Fruit fly (Drosophila melanogaster) whole organism, embryonic: Measurements from ENCODE around the gene CG5225.

Experiments
- Asciz ChIP-seq: fragments of 200-800 bp; sonication (Bioruptor generic); optimal IDR thresholded peaks from 2 replicates; lab custom pipeline; 2017; ENCODE audit warnings: missing biosample characterization, mild to moderate bottlenecking, missing genetic modification characterization, missing genetic modification reagents
- Awh ChIP-seq: fragments of 200-800 bp; sonication (Bioruptor generic); IDR thresholded peaks from 2 replicates; pipeline ENCODE4, ENCODE4 v1.3.6; 2022; ENCODE audit warnings: missing biosample characterization, missing genetic modification characterization
- CG10267 ChIP-seq: fragments of 200-800 bp; sonication (Bioruptor generic); optimal IDR thresholded peaks from 2 replicates; lab custom pipeline; 2018; ENCODE audit warnings: missing biosample characterization, mild to moderate bottlenecking, missing genetic modification characterization, moderate library complexity
- CG10543 ChIP-seq: fragments of 200-800 bp; sonication (Bioruptor generic); optimal IDR thresholded peaks from 3 replicates; lab custom pipeline; 2017; ENCODE audit warnings: missing biosample characterization, mild to moderate bottlenecking, missing genetic modification characterization, moderate library complexity
- CG12659 ChIP-seq: fragments of 200-800 bp; sonication (Bioruptor generic); optimal IDR thresholded peaks from 3 replicates; lab custom pipeline; 2017; ENCODE audit warnings: mild to moderate bottlenecking, missing biosample characterization, missing genetic modification reagents, missing genetic modification characterization
- CG13624 ChIP-seq: fragments of 200-800 bp; sonication (Bioruptor generic); optimal IDR thresholded peaks from 2 replicates; lab custom pipeline; 2016; ENCODE audit warnings: missing biosample characterization, missing genetic modification characterization
- CG14710 ChIP-seq: fragments of 200-800 bp; sonication (Bioruptor generic); optimal IDR thresholded peaks from 3 replicates; lab custom pipeline; 2019; ENCODE audit warnings: missing biosample characterization, mild to moderate bottlenecking, missing genetic modification characterization, moderate library complexity
- CG15514 ChIP-seq: fragments of 200-800 bp; sonication (Bioruptor generic); optimal IDR thresholded peaks from 3 replicates; lab custom pipeline; 2017; ENCODE audit warnings: missing biosample characterization, missing genetic modification characterization, mild to moderate bottlenecking, moderate library complexity, missing genetic modification reagents
- CG1603 ChIP-seq: fragments of 200-800 bp; sonication (Bioruptor generic); optimal IDR thresholded peaks from 2 replicates; lab custom pipeline; 2019; ENCODE audit warnings: missing biosample characterization, mild to moderate bottlenecking, missing genetic modification characterization, moderate library complexity
- CG18262 ChIP-seq: fragments of 200-800 bp; optimal IDR thresholded peaks from 3 replicates; lab custom pipeline; 2019; ENCODE audit warnings: missing biosample characterization, mild to moderate bottlenecking, missing genetic modification characterization, moderate library complexity
- CG2712 ChIP-seq: fragments of 200-800 bp; optimal IDR thresholded peaks from 3 replicates; lab custom pipeline; 2019; ENCODE audit warnings: missing biosample characterization, mild to moderate bottlenecking, missing genetic modification characterization, moderate library complexity
- CG31224 ChIP-seq: fragments of 200-800 bp; sonication (Bioruptor generic); IDR thresholded peaks from 2 replicates; pipeline ENCODE4 v1.3.6; 2022; ENCODE audit warnings: missing biosample characterization, missing genetic modification characterization
- CG32532 ChIP-seq: fragments of 200-800 bp; sonication (Bioruptor generic); IDR thresholded peaks from 2 replicates; pipeline ENCODE4 v1.3.6; 2022; ENCODE audit warnings: missing biosample characterization, missing genetic modification characterization
- CG33213 ChIP-seq: fragments of 200-800 bp; sonication (Bioruptor generic); optimal IDR thresholded peaks from 3 replicates; lab custom pipeline; 2016; ENCODE audit warnings: missing biosample characterization, missing genetic modification characterization
- CG34376 ChIP-seq: fragments of 200-800 bp; sonication (Bioruptor generic); optimal IDR thresholded peaks from 2 replicates; lab custom pipeline; 2018; ENCODE audit warnings: missing biosample characterization, mild to moderate bottlenecking, missing genetic modification characterization
- CG4424 ChIP-seq: fragments of 200-800 bp; sonication (Bioruptor generic); optimal IDR thresholded peaks from 3 replicates; lab custom pipeline; 2016; ENCODE audit warnings: missing biosample characterization, missing genetic modification characterization
- CG4617 ChIP-seq: fragments of 200-800 bp; sonication (Bioruptor generic); optimal IDR thresholded peaks from 3 replicates; lab custom pipeline; 2016; ENCODE audit warnings: missing biosample characterization, missing genetic modification characterization, borderline replicate concordance
- CG4820 ChIP-seq: fragments of 200-800 bp; sonication (Bioruptor generic); optimal IDR thresholded peaks from 3 replicates; lab custom pipeline; 2016; ENCODE audit warnings: missing biosample characterization, missing genetic modification characterization
- CG6689 ChIP-seq: fragments of 200-800 bp; sonication (Bioruptor generic); IDR thresholded peaks from 2 replicates; pipeline ENCODE4 v1.3.6; 2022; ENCODE audit warnings: missing biosample characterization, missing genetic modification characterization
- CG7372 ChIP-seq: fragments of 200-800 bp; sonication (Bioruptor generic); IDR thresholded peaks from 2 replicates; pipeline ENCODE4 v1.3.6; 2022; ENCODE audit warnings: missing biosample characterization, missing genetic modification characterization
- CG9797 ChIP-seq: fragments of 200-800 bp; sonication (Bioruptor generic); optimal IDR thresholded peaks from 3 replicates; lab custom pipeline; 2018; ENCODE audit warnings: missing biosample characterization, mild to moderate bottlenecking, missing genetic modification characterization
- Deaf1 ChIP-seq: fragments of 200-800 bp; optimal IDR thresholded peaks from 3 replicates; lab custom pipeline; 2019; ENCODE audit warnings: missing biosample characterization, mild to moderate bottlenecking, missing genetic modification characterization, moderate library complexity
- Dll ChIP-seq: fragments of 200-800 bp; sonication (Bioruptor generic); IDR thresholded peaks from 4 replicates; pipeline ENCODE4 v1.3.6; 2022; ENCODE audit warnings: missing biosample characterization, missing genetic modification characterization; ENCODE audit not compliant: partially characterized antibody
- Drgx ChIP-seq: fragments of 200-800 bp; sonication (Bioruptor generic); IDR thresholded peaks from 2 replicates; pipeline ENCODE4 v1.3.6; 2022; ENCODE audit warnings: missing biosample characterization, missing genetic modification characterization
- ERR ChIP-seq: fragments of 200-800 bp; sonication (Bioruptor generic); optimal IDR thresholded peaks from 2 replicates; lab custom pipeline; 2016; ENCODE audit warnings: missing biosample characterization, missing genetic modification characterization
- Hmr ChIP-seq: fragments of 200-800 bp; sonication (Bioruptor generic); optimal IDR thresholded peaks from 3 replicates; lab custom pipeline; 2017; ENCODE audit warnings: mild to moderate bottlenecking, missing biosample characterization, missing genetic modification reagents, missing genetic modification characterization
- Hr39 ChIP-seq: fragments of >200 bp; optimal IDR thresholded peaks from 2 replicates; lab custom pipeline; 2017
- Hr51 ChIP-seq, 2 experiments: fragments of 200-800 bp; sonication (Bioruptor generic); optimal IDR thresholded peaks; 2 replicates in 1 of 2; 3 replicates in 1 of 2; lab custom pipeline; 2016 to 2018; ENCODE audit warnings: missing biosample characterization in 2 of 2, missing genetic modification characterization in 2 of 2, mild to moderate bottlenecking in 1 of 2, moderate library complexity in 1 of 2
- Hr78 ChIP-seq, 2 experiments: fragments of 200-800 bp in 1 of 2; fragments of >200 bp in 1 of 2; sonication (Bioruptor generic) in 1 of 2; optimal IDR thresholded peaks; 2 replicates each; lab custom pipeline; 2017 to 2019; ENCODE audit warnings: missing biosample characterization in 2 of 2, missing genetic modification characterization in 2 of 2, mild to moderate bottlenecking in 1 of 2, moderate library complexity in 1 of 2
- MESR4 ChIP-seq: fragments of 200-800 bp; sonication (Bioruptor generic); optimal IDR thresholded peaks from 2 replicates; lab custom pipeline; 2018; ENCODE audit warnings: missing biosample characterization, mild to moderate bottlenecking, missing genetic modification characterization, moderate library complexity
- Meics ChIP-seq: fragments of 200-800 bp; sonication (Bioruptor generic); optimal IDR thresholded peaks from 2 replicates; lab custom pipeline; 2017; ENCODE audit warnings: missing biosample characterization, mild to moderate bottlenecking, missing genetic modification characterization
- Sin3A ChIP-seq: fragments of >200 bp; optimal IDR thresholded peaks from 2 replicates; lab custom pipeline; 2018
- Sry-δ ChIP-seq: fragments of 200-800 bp; sonication (Bioruptor generic); optimal IDR thresholded peaks from 2 replicates; lab custom pipeline; 2016; ENCODE audit warnings: missing biosample characterization, missing genetic modification characterization
- Stat92E ChIP-seq, 3 experiments: fragments of >200 bp in 2 of 3; fragments of 200-800 bp in 1 of 3; sonication (Bioruptor generic) in 1 of 3; optimal IDR thresholded peaks; 2 replicates each; lab custom pipeline; 2017 to 2019; ENCODE audit warnings: missing biosample characterization in 3 of 3, missing genetic modification characterization in 3 of 3, mild to moderate bottlenecking in 1 of 3, moderate library complexity in 1 of 3
- Xrp1 ChIP-seq: fragments of 200-800 bp; sonication (Bioruptor generic); IDR thresholded peaks from 2 replicates; pipeline ENCODE4 v1.3.6; 2022; ENCODE audit warnings: missing biosample characterization, missing genetic modification characterization
- ase ChIP-seq: fragments of 200-800 bp; sonication (Bioruptor generic); IDR thresholded peaks from 3 replicates; pipeline ENCODE4 v1.3.6; 2022; ENCODE audit warnings: missing biosample characterization, missing genetic modification characterization
- bbx ChIP-seq: fragments of 200-800 bp; sonication (Bioruptor generic); IDR thresholded peaks from 2 replicates; pipeline ENCODE4 v1.3.6; 2022; ENCODE audit warnings: missing biosample characterization, missing genetic modification characterization; ENCODE audit not compliant: partially characterized antibody
- da ChIP-seq: fragments of 200-800 bp; sonication (Bioruptor generic); optimal IDR thresholded peaks from 2 replicates; lab custom pipeline; 2016; ENCODE audit warnings: missing biosample characterization, missing genetic modification characterization
- dimm ChIP-seq: fragments of 200-800 bp; sonication (Bioruptor generic); IDR thresholded peaks from 2 replicates; pipeline ENCODE4 v1.3.6; 2022; ENCODE audit warnings: missing biosample characterization, missing genetic modification characterization
- ewg ChIP-seq: fragments of 200-800 bp; sonication (Bioruptor generic); optimal IDR thresholded peaks from 3 replicates; lab custom pipeline; 2017; ENCODE audit warnings: mild to moderate bottlenecking, missing biosample characterization, missing genetic modification reagents, missing genetic modification characterization
- exex ChIP-seq: fragments of 200-800 bp; sonication (Bioruptor generic); optimal IDR thresholded peaks from 4 replicates; lab custom pipeline; 2018; ENCODE audit warnings: missing biosample characterization, mild to moderate bottlenecking, missing genetic modification characterization, moderate library complexity
- maf-S ChIP-seq: fragments of 200-800 bp; sonication (Bioruptor generic); optimal IDR thresholded peaks from 2 replicates; lab custom pipeline; 2016; ENCODE audit warnings: missing biosample characterization, missing genetic modification characterization
- p53 ChIP-seq: fragments of 200-800 bp; sonication (Bioruptor generic); optimal IDR thresholded peaks from 2 replicates; lab custom pipeline; 2016; ENCODE audit warnings: missing biosample characterization, missing genetic modification characterization
- sd ChIP-seq: fragments of 200-800 bp; sonication (Bioruptor generic); optimal IDR thresholded peaks from 3 replicates; lab custom pipeline; 2018; ENCODE audit warnings: missing biosample characterization, mild to moderate bottlenecking, missing genetic modification characterization, moderate library complexity
- sens ChIP-seq: fragments of 200-800 bp; sonication (Bioruptor generic); peaks from one replicate; lab custom pipeline; 2016; ENCODE audit warnings: missing biosample characterization, missing genetic modification characterization
- tgo ChIP-seq: fragments of 200-800 bp; sonication (Bioruptor generic); IDR thresholded peaks from 3 replicates; pipeline ENCODE4 v1.3.6; 2022; ENCODE audit warnings: missing biosample characterization, missing genetic modification characterization
- unc-4 ChIP-seq: fragments of 200-800 bp; sonication (Bioruptor generic); IDR thresholded peaks from 2 replicates; pipeline ENCODE4 v1.3.6; 2022; ENCODE audit warnings: missing biosample characterization, missing genetic modification characterization; ENCODE audit not compliant: partially characterized antibody

The CG5225 gene

dm6 chr3R:16996059-16996959 is 32.2 kb upstream of the CG5225 start, which contains the start of the genes EMC2A and CG3534 (continued):
- TF ChIP-seq MESR4 (GFP tag; lab: Kevin White, UChicago) = peak; percentile 17
- TF ChIP-seq CG14710 = peak; percentile 49
- peak; percentile 86 for TF ChIP-seq sens (GFP tag; lab: Kevin White, UChicago)
- peak; percentile 44; the same call in 1 of the 2 replicates for TF ChIP-seq Xrp1 (GFP tag; lab: Robert Waterston, UW)
- TF ChIP-seq CG1603 (tag; lab: Kevin White, UChicago) = peak; percentile 21
- peak in 1 of 2 experiments; percentile 87 for TF ChIP-seq Hr78 (GFP tag; optimal IDR thresholded peaks at IDR 0.05; lab: Kevin White, UChicago)
- no peak for TF ChIP-seq Hr51 (GFP tag; optimal IDR thresholded peaks at IDR 0.05; lab: Kevin White, UChicago)
- peak; percentile 17 for TF ChIP-seq maf-S (GFP tag; lab: Kevin White, UChicago)
- TF ChIP-seq sd (tag; lab: Kevin White, UChicago) = no peak
- no peak for TF ChIP-seq dimm (GFP tag; lab: Robert Waterston, UW)
- no peak for TF ChIP-seq ase (GFP tag; lab: Robert Waterston, UW)
- peak; percentile 63 for TF ChIP-seq CG34376
- 0 out of 4 replicates have a peak, but pooled peaks have one; percentile 16 for TF ChIP-seq Dll (GFP tag; lab: Robert Waterston, UW)
- TF ChIP-seq CG4617 = peak; percentile 15
- no peak for TF ChIP-seq CG4820 (GFP tag; lab: Kevin White, UChicago)
- peak; percentile 3 for TF ChIP-seq Asciz (GFP tag; lab: Kevin White, UChicago)
- peak in 1 of 3 experiments; percentile 34 for TF ChIP-seq Stat92E (GFP tag; optimal IDR thresholded peaks at IDR 0.05; lab: Kevin White, UChicago)
- peak; percentile 14; the same call in 1 of the 2 replicates for TF ChIP-seq CG6689
- TF ChIP-seq CG4424 (GFP tag; lab: Kevin White, UChicago) = peak; percentile 3
- peak; percentile 53 for TF ChIP-seq exex (tag; lab: Kevin White, UChicago)
- TF ChIP-seq ERR = peak; percentile 17
- 0 out of 2 replicates have a peak, but pooled peaks have one; percentile 17 for TF ChIP-seq CG7372 (GFP tag; lab: Robert Waterston, UW)
- peak; percentile 57 for TF ChIP-seq CG15514 (GFP tag; lab: Kevin White, UChicago)
- peak; percentile 26; the same call in 1 of the 3 replicates for TF ChIP-seq tgo
- TF ChIP-seq Sry-δ (GFP tag; lab: Kevin White, UChicago) = peak; percentile 31
- peak; percentile 33 for TF ChIP-seq Meics
- TF ChIP-seq unc-4 = 0 out of 2 replicates have a peak, but pooled peaks have one; percentile 14
- TF ChIP-seq p53 (GFP tag; lab: Kevin White, UChicago) = peak; percentile 10
- TF ChIP-seq Drgx (GFP tag; lab: Robert Waterston, UW) = 0 out of 2 replicates have a peak, but pooled peaks have one; percentile 31
- peak; percentile 59 for TF ChIP-seq Sin3A (lab: Kevin White, UChicago)
- no peak for TF ChIP-seq CG33213
- TF ChIP-seq CG13624 (GFP tag; lab: Kevin White, UChicago) = peak; percentile 6
- 0 out of 2 replicates have a peak, but pooled peaks have one; percentile 18 for TF ChIP-seq Awh (GFP tag; lab: Robert Waterston, UW)
- TF ChIP-seq da = no peak
- TF ChIP-seq CG12659 (GFP tag; lab: Kevin White, UChicago) = peak; percentile 2
- peak; percentile 64 for TF ChIP-seq Deaf1
- TF ChIP-seq Hr39 (lab: Kevin White, UChicago) = no peak
- TF ChIP-seq CG31224 (GFP tag; lab: Robert Waterston, UW) = no peak
- TF ChIP-seq bbx (GFP tag; lab: Robert Waterston, UW) = peak; percentile 16; the same call in 1 of the 2 replicates
- peak; percentile 49 for TF ChIP-seq CG18262 (tag; lab: Kevin White, UChicago)
- TF ChIP-seq CG10267 (tag; lab: Kevin White, UChicago) = peak; percentile 43
- no peak for TF ChIP-seq CG10543
- peak; percentile 57 for TF ChIP-seq CG32532 (GFP tag; lab: Robert Waterston, UW)
- TF ChIP-seq CG2712 (tag; lab: Kevin White, UChicago) = peak; percentile 57
- peak; percentile 22 for TF ChIP-seq Hmr (GFP tag; lab: Kevin White, UChicago)
- peak; percentile 69 for TF ChIP-seq CG9797
- no peak for TF ChIP-seq ewg (GFP tag; lab: Kevin White, UChicago)
